Worm (Caenorhabditis elegans) whole organism, young adult: ENCODE measurements around the gene sra-35.

Source experiments
- Y56A3A.18 ChIP-seq: fragments of 200-800 bp; sonication (Bioruptor generic); IDR thresholded peaks from 2 replicates; pipeline ENCODE4 v1.3.6; 2022; ENCODE audit warnings: missing genetic modification reagents, missing genetic modification characterization, missing compliant biosample characterization
- hmg-1.2 ChIP-seq: fragments of 200-800 bp; sonication (Bioruptor generic); IDR thresholded peaks from 2 replicates; pipeline ENCODE4 v1.3.6; 2022; ENCODE audit warnings: missing genetic modification reagents, missing genetic modification characterization, missing compliant biosample characterization

DNA sequence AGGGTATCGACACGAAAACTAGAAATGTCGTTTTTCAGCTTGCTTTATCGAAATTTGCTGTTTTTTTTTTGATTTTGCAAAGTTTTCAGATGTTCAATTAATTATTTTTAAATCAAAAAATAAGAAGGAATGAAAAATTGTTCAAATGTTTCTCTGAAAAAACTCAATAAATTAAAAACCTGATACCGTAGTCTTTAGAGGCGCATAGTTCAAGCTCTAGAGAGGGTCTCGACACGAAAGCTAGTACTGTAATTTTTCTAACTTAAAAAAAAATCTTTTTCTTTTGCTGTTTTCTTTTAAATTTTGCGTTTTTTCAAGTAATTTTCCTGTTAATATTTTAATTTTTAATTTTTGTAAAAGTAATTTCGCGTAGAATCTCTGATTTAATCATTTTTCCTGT lies 38.5 kb upstream of the sra-35 start:
- TF ChIP-seq Y56A3A.18 (GFP tag; lab: Robert Waterston, UW), result no peak
- no peak for TF ChIP-seq hmg-1.2 (GFP tag; lab: Robert Waterston, UW)
